Worm (Caenorhabditis elegans) whole organism, L3 larva: ENCODE results near the gene bath-26.

Experiments used
- egl-27 ChIP-seq: sonication (generic microtip); optimal IDR thresholded peaks from 4 replicates; lab custom pipeline; 2017; ENCODE audit warnings: missing biosample characterization, missing genetic modification reagents, missing genetic modification characterization
- elt-3 ChIP-seq, 3 experiments: fragments of 150-350 bp in 1 of 3; sonication (generic microtip) in 2 of 3; optimal IDR thresholded peaks; 2 replicates in 2 of 3; 4 replicates in 1 of 3; lab custom pipeline; 2014 to 2017; ENCODE audit warnings: missing biosample characterization in 3 of 3, missing genetic modification characterization in 3 of 3
- lin-39 ChIP-seq: fragments of 150-350 bp; optimal IDR thresholded peaks from 2 replicates; lab custom pipeline; 2018; ENCODE audit warnings: missing biosample characterization, missing genetic modification reagents, missing genetic modification characterization
- nfya-1 ChIP-seq: sonication (generic microtip); optimal IDR thresholded peaks from 2 replicates; lab custom pipeline; 2017; ENCODE audit warnings: missing genetic modification characterization, mild to moderate bottlenecking, missing compliant biosample characterization, antibody characterized with exemption, moderate library complexity; ENCODE audit not compliant: insufficient read depth
- nhr-237 ChIP-seq: fragments of 150-350 bp; optimal IDR thresholded peaks from 2 replicates; lab custom pipeline; 2014; ENCODE audit warnings: missing biosample characterization, missing genetic modification characterization
- nhr-77 ChIP-seq: fragments of 150-350 bp; optimal IDR thresholded peaks from 2 replicates; lab custom pipeline; 2014; ENCODE audit warnings: missing biosample characterization, missing genetic modification characterization
- pha-4 ChIP-seq: fragments of 150-350 bp; optimal IDR thresholded peaks from 2 replicates; lab custom pipeline; 2014; ENCODE audit warnings: missing biosample characterization, missing genetic modification reagents, missing genetic modification characterization
- skn-1 ChIP-seq: fragments of 150-350 bp; optimal IDR thresholded peaks from 2 replicates; lab custom pipeline; 2014; ENCODE audit warnings: missing biosample characterization, missing genetic modification characterization
- snpc-4 ChIP-seq: fragments of 150-350 bp; optimal IDR thresholded peaks from 2 replicates; lab custom pipeline; 2014; ENCODE audit warnings: missing biosample characterization, missing genetic modification characterization
- tbx-2 ChIP-seq: sonication (generic microtip); optimal IDR thresholded peaks from 2 replicates; lab custom pipeline; 2016; ENCODE audit warnings: mild to moderate bottlenecking, missing genetic modification characterization, missing compliant biosample characterization

- TF ChIP-seq pha-4 (tag; lab: Kevin White, UChicago) (no peak), snpc-4 (tag; lab: Kevin White, UChicago) (no peak), skn-1 (tag; lab: Kevin White, UChicago) (no peak), nfya-1 (tag; lab: Kevin White, UChicago) (no peak), lin-39 (tag; lab: Kevin White, UChicago) (no peak), tbx-2 (tag; lab: Kevin White, UChicago) (no peak), egl-27 (tag; lab: Kevin White, UChicago) (no peak), nhr-237 (no peak), elt-3 (tag; optimal IDR thresholded peaks at IDR 0.05; lab: Kevin White, UChicago) (no peak), nhr-77 (tag; lab: Kevin White, UChicago) (no peak)
Observed at ce11 chrII:1648768-1649167, 48.2 kb upstream of the bath-26 start, which contains the start of gene fbxb-21.
